Worm (Caenorhabditis elegans): ENCODE results near the gene clec-157.

DNA sequence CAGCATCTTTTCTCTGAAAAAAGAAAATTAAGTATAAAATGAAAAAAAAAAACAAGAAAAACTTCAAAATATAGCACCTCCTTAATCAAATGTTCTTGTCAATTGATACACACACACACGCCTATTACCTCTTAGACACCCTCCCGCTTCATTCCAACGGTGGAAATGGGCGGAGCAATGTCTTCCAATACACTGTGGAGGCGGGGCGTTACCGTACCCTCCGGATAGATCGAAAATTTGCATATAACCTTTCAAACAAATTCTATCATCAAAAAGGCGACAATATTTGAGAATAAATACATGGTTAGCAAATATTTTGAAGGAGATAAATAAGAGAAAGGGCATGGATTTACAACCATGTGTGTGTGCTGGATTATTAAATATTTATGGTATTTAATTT lies 36.1 kb downstream of the clec-157 start:
- no peak for TF ChIP-seq ztf-11 (tag; optimal IDR thresholded peaks at IDR 0.05)
- no peak for TF ChIP-seq nhr-237 (tag; optimal IDR thresholded peaks at IDR 0.05)
- no peak for TF ChIP-seq drap-1 (GFP tag; optimal IDR thresholded peaks at IDR 0.05)
